Worm (Caenorhabditis elegans) whole organism, young adult: ENCODE results near the gene F55G11.6.

Experiments
- B0035.1 ChIP-seq: sonication (generic microtip); optimal IDR thresholded peaks from 2 replicates; lab custom pipeline; 2016; ENCODE audit warnings: missing genetic modification characterization, mild to moderate bottlenecking, missing compliant biosample characterization, missing genotype, missing genetic modification reagents
- C06A6.2 ChIP-seq: fragments of 200-800 bp; sonication (Bioruptor generic); conservative IDR thresholded peaks from 2 replicates; pipeline ENCODE4 v1.3.6; 2022; ENCODE audit warnings: missing genetic modification characterization, missing compliant biosample characterization
- F10E7.11 ChIP-seq: sonication (generic microtip); optimal IDR thresholded peaks from 2 replicates; lab custom pipeline; 2017; ENCODE audit warnings: mild to moderate bottlenecking, missing genetic modification characterization, moderate library complexity, missing compliant biosample characterization
- F37B4.10 ChIP-seq: fragments of 200-800 bp; sonication (Bioruptor generic); IDR thresholded peaks from 2 replicates; pipeline ENCODE4 v1.3.6; 2022; ENCODE audit warnings: missing genetic modification characterization, missing compliant biosample characterization
- F49E8.2 ChIP-seq: sonication (generic microtip); optimal IDR thresholded peaks from 3 replicates; lab custom pipeline; 2017; ENCODE audit warnings: missing genetic modification characterization, mild to moderate bottlenecking, missing compliant biosample characterization, antibody characterized with exemption, moderate library complexity; ENCODE audit not compliant: insufficient read depth
- F52B5.7 ChIP-seq: sonication (generic microtip); optimal IDR thresholded peaks from 2 replicates; lab custom pipeline; 2016; ENCODE audit warnings: mild to moderate bottlenecking, missing genetic modification characterization, missing compliant biosample characterization
- K12H6.12 ChIP-seq: fragments of 200-800 bp; sonication (Bioruptor generic); optimal IDR thresholded peaks from 2 replicates; lab custom pipeline; 2018; ENCODE audit warnings: mild to moderate bottlenecking, missing genetic modification characterization, missing compliant biosample characterization
- Y53G8AR.9 ChIP-seq: fragments of 200-800 bp; sonication (Bioruptor generic); conservative IDR thresholded peaks from 2 replicates; pipeline ENCODE4 v1.3.6; 2022; ENCODE audit warnings: missing genetic modification reagents, missing genetic modification characterization, missing compliant biosample characterization
- Y56A3A.18 ChIP-seq: fragments of 200-800 bp; sonication (Bioruptor generic); IDR thresholded peaks from 2 replicates; pipeline ENCODE4 v1.3.6; 2022; ENCODE audit warnings: missing genetic modification reagents, missing genetic modification characterization, missing compliant biosample characterization
- aptf-2 ChIP-seq: fragments of 200-800 bp; sonication (Bioruptor generic); conservative IDR thresholded peaks from 2 replicates; pipeline ENCODE4 v1.3.6; 2022; ENCODE audit warnings: missing genetic modification reagents, missing genetic modification characterization, missing compliant biosample characterization
- ceh-100 ChIP-seq: fragments of 200-800 bp; sonication (Bioruptor generic); IDR thresholded peaks from 2 replicates; pipeline ENCODE4 v1.3.6; 2022; ENCODE audit warnings: missing genetic modification reagents, missing genetic modification characterization, missing compliant biosample characterization
- ceh-58 ChIP-seq: fragments of 200-800 bp; sonication (Bioruptor generic); IDR thresholded peaks from 2 replicates; pipeline ENCODE4 v1.3.6; 2022; ENCODE audit warnings: missing genetic modification characterization, missing compliant biosample characterization
- ceh-79 ChIP-seq: sonication (generic microtip); optimal IDR thresholded peaks from 2 replicates; lab custom pipeline; 2017; ENCODE audit warnings: mild to moderate bottlenecking, missing genetic modification characterization, missing compliant biosample characterization
- chd-7 ChIP-seq: sonication (generic microtip); optimal IDR thresholded peaks from 2 replicates; lab custom pipeline; 2016; ENCODE audit warnings: mild to moderate bottlenecking, missing genetic modification characterization, moderate library complexity, missing compliant biosample characterization
- dpff-1 ChIP-seq: sonication (generic microtip); optimal IDR thresholded peaks from 2 replicates; lab custom pipeline; 2017; ENCODE audit warnings: mild to moderate bottlenecking, missing genetic modification characterization, missing compliant biosample characterization
- dpl-1 ChIP-seq: fragments of 150-350 bp; optimal IDR thresholded peaks from 2 replicates; lab custom pipeline; 2014; ENCODE audit warnings: missing biosample characterization, missing genetic modification reagents, missing genetic modification characterization
- gei-17 ChIP-seq: fragments of 200-800 bp; sonication (Bioruptor generic); optimal IDR thresholded peaks from 2 replicates; lab custom pipeline; 2018; ENCODE audit warnings: mild to moderate bottlenecking, missing genetic modification characterization, missing compliant biosample characterization
- hlh-12 ChIP-seq: sonication (generic microtip); optimal IDR thresholded peaks from 2 replicates; lab custom pipeline; 2016; ENCODE audit warnings: missing genetic modification characterization, missing compliant biosample characterization
- hlh-26 ChIP-seq: fragments of 200-800 bp; sonication (Bioruptor generic); conservative IDR thresholded peaks from 2 replicates; pipeline ENCODE4 v1.3.6; 2022; ENCODE audit warnings: missing genetic modification reagents, missing genetic modification characterization, missing compliant biosample characterization
- hmg-20 ChIP-seq: fragments of 200-800 bp; sonication (Bioruptor generic); IDR thresholded peaks from 2 replicates; pipeline ENCODE4 v1.3.6; 2022; ENCODE audit warnings: missing genetic modification reagents, missing genetic modification characterization, missing compliant biosample characterization
- hrde-1 ChIP-seq: sonication (generic microtip); optimal IDR thresholded peaks from 2 replicates; lab custom pipeline; 2016; ENCODE audit warnings: missing genetic modification characterization, mild to moderate bottlenecking, missing compliant biosample characterization, moderate library complexity, missing genotype, missing genetic modification reagents, borderline replicate concordance
- lin-26 ChIP-seq: fragments of 200-800 bp; sonication (Bioruptor generic); IDR thresholded peaks from 2 replicates; pipeline ENCODE4 v1.3.6; 2022; ENCODE audit warnings: missing genetic modification reagents, missing genetic modification characterization, missing compliant biosample characterization
- lin-54 ChIP-seq: fragments of 200-800 bp; sonication (Bioruptor generic); optimal IDR thresholded peaks from 2 replicates; lab custom pipeline; 2018; ENCODE audit warnings: mild to moderate bottlenecking, missing genetic modification characterization, missing compliant biosample characterization
- lsl-1 ChIP-seq: fragments of 200-800 bp; sonication (Bioruptor generic); optimal IDR thresholded peaks from 2 replicates; lab custom pipeline; 2018; ENCODE audit warnings: mild to moderate bottlenecking, missing genetic modification characterization, moderate library complexity, missing compliant biosample characterization
- madf-3 ChIP-seq: fragments of 200-800 bp; sonication (Bioruptor generic); IDR thresholded peaks from 2 replicates; pipeline ENCODE4 v1.3.6; 2022; ENCODE audit warnings: missing genetic modification reagents, missing genetic modification characterization, missing compliant biosample characterization
- madf-6 ChIP-seq: fragments of 200-800 bp; sonication (Bioruptor generic); IDR thresholded peaks from 2 replicates; pipeline ENCODE4 v1.3.6; 2022; ENCODE audit warnings: missing genetic modification reagents, missing genetic modification characterization, missing compliant biosample characterization
- mcd-1 ChIP-seq: fragments of 200-800 bp; sonication (Bioruptor generic); IDR thresholded peaks from 2 replicates; pipeline ENCODE4 v1.3.6; 2022; ENCODE audit warnings: missing genetic modification reagents, missing genetic modification characterization, missing compliant biosample characterization
- mes-4 ChIP-seq: sonication (generic microtip); optimal IDR thresholded peaks from 2 replicates; lab custom pipeline; 2016; ENCODE audit warnings: missing genotype, missing genetic modification characterization, missing compliant biosample characterization
- nfya-1 ChIP-seq: sonication (generic microtip); optimal IDR thresholded peaks from 2 replicates; lab custom pipeline; 2017; ENCODE audit warnings: antibody characterized with exemption, missing compliant biosample characterization, missing genetic modification characterization, borderline replicate concordance; ENCODE audit not compliant: insufficient read depth
- nfyb-1 ChIP-seq: fragments of 200-800 bp; sonication (Bioruptor generic); IDR thresholded peaks from 2 replicates; pipeline ENCODE4 v1.3.6; 2022; ENCODE audit warnings: missing genetic modification reagents, missing genetic modification characterization, missing compliant biosample characterization
- nhr-80 ChIP-seq: sonication (generic microtip); optimal IDR thresholded peaks from 2 replicates; lab custom pipeline; 2016; ENCODE audit warnings: missing genetic modification characterization, missing compliant biosample characterization
- pbrm-1 ChIP-seq: fragments of 200-800 bp; sonication (Bioruptor generic); IDR thresholded peaks from 2 replicates; pipeline ENCODE4 v1.3.6; 2022; ENCODE audit warnings: missing genetic modification reagents, missing genetic modification characterization, missing compliant biosample characterization
- pha-4 ChIP-seq: fragments of 150-350 bp; sonication (generic microtip); optimal IDR thresholded peaks from 2 replicates; lab custom pipeline; 2014; ENCODE audit warnings: missing biosample characterization, missing genetic modification reagents, missing genetic modification characterization
- repo-1 ChIP-seq: sonication (generic microtip); optimal IDR thresholded peaks from 2 replicates; lab custom pipeline; 2017; ENCODE audit warnings: mild to moderate bottlenecking, missing genetic modification characterization, missing compliant biosample characterization
- sdz-38 ChIP-seq: sonication (generic microtip); optimal IDR thresholded peaks from 2 replicates; lab custom pipeline; 2016; ENCODE audit warnings: missing genotype, missing genetic modification characterization, missing compliant biosample characterization
- sea-2 ChIP-seq: fragments of 200-800 bp; sonication (Bioruptor generic); IDR thresholded peaks from 2 replicates; pipeline ENCODE4 v1.3.6; 2022; ENCODE audit warnings: missing genetic modification characterization, missing compliant biosample characterization
- snpc-1.3 ChIP-seq: sonication (generic microtip); optimal IDR thresholded peaks from 2 replicates; lab custom pipeline; 2017; ENCODE audit warnings: missing genetic modification characterization, mild to moderate bottlenecking, missing compliant biosample characterization, antibody characterized with exemption, moderate library complexity, missing genotype, missing genetic modification reagents; ENCODE audit not compliant: insufficient read depth
- snpc-4 ChIP-seq, 5 experiments: fragments of 150-350 bp in 1 of 5; sonication (generic microtip) in 4 of 5; optimal IDR thresholded peaks; 2 replicates each; lab custom pipeline; 2014 to 2018; ENCODE audit warnings: missing genetic modification characterization in 5 of 5, missing biosample characterization in 3 of 5, antibody characterized with exemption in 2 of 5, mild to moderate bottlenecking in 2 of 5, missing compliant biosample characterization in 2 of 5, missing genotype in 2 of 5, moderate library complexity in 2 of 5, missing genetic modification reagents in 1 of 5
- tbp1 ChIP-seq: fragments of 200-800 bp; sonication (Bioruptor generic); optimal IDR thresholded peaks from 2 replicates; lab custom pipeline; 2018; ENCODE audit warnings: mild to moderate bottlenecking, missing genetic modification characterization, missing compliant biosample characterization
- unc-130 ChIP-seq: sonication (generic microtip); optimal IDR thresholded peaks from 2 replicates; lab custom pipeline; 2016; ENCODE audit warnings: missing genetic modification reagents, missing genetic modification characterization, missing compliant biosample characterization
- ztf-22 ChIP-seq: fragments of 200-800 bp; sonication (Bioruptor generic); optimal IDR thresholded peaks from 2 replicates; lab custom pipeline; 2018; ENCODE audit warnings: mild to moderate bottlenecking, missing genetic modification characterization, moderate library complexity, missing compliant biosample characterization
- ztf-25 ChIP-seq: fragments of 200-800 bp; sonication (Bioruptor generic); IDR thresholded peaks from 2 replicates; pipeline ENCODE4 v1.3.6; 2022; ENCODE audit warnings: missing genetic modification reagents, missing genetic modification characterization, missing compliant biosample characterization

F55G11.6 gene

DNA sequence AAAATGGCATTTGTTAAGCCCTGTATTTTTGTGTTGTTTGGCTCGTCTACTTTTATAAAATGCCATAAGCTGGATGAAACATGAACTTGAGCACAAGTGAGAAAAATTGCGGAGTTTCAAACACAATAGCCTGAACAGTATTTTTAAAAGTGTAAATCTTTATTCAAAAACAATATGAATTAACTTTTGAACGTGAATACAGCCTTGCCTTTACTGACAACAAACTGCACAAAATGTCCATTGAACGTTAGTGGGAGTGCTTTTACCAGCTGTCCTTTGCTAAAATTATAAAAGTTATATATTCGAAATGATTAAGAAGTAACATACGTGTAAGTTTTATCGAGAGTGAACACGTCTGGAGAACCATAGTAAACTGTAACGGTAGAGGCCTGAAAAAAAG lies 9.5 kb downstream of the F55G11.6 start:
- TF ChIP-seq ceh-79 (no peak), lin-26 (GFP tag; lab: Robert Waterston, UW) (no peak), madf-3 (no peak), hlh-12 (tag; lab: Kevin White, UChicago) (no peak), mes-4 (no peak)

- TF ChIP-seq nhr-80 (tag; lab: Kevin White, UChicago) (peak; percentile 55), ceh-100 (GFP tag; lab: Robert Waterston, UW) (no peak), ztf-22 (GFP tag; lab: Kevin White, UChicago) (no peak)
These were observed 11.3 kb downstream of the F55G11.6 start, which contains the start of gene F55G11.2 for ce11 chrIV:12969141-12969540. TSS of gene F55G11.2 (minus strand) at chrIV:12969289.

ce11 chrIV:12971994-12972520 lies 14.2 kb downstream of the F55G11.6 start:
- TF ChIP-seq nhr-80 (tag; lab: Kevin White, UChicago) (peak; percentile 59), snpc-1.3 (tag; lab: Kevin White, UChicago) (no peak), dpl-1 (GFP tag; lab: Kevin White, UChicago) (no peak)

DNA sequence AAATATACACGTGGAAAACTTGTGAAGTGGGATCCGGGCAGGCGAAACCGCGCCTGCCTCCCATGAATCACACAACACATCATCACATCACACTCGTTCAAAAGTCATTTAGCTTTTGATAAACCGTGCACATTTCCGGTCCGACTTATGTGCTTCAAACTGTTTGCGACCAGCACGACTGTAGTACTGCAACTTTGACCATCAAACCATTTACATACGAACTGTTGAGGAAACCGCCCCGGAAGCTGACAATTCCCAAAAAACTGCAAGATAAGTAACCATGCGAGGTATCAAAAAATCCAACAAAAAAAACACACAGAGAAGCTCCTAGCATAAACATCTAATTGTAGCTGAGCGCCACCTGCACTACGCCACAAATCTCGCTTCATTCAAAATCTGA lies 14.9 kb downstream of the F55G11.6 start:
- no peak for TF ChIP-seq pbrm-1
- TF ChIP-seq hlh-26 (GFP tag; lab: Robert Waterston, UW), result no peak
- no peak for TF ChIP-seq unc-130
- no peak for TF ChIP-seq aptf-2
- TF ChIP-seq gei-17 (GFP tag; lab: Kevin White, UChicago), result no peak
- TF ChIP-seq mcd-1 (GFP tag; lab: Robert Waterston, UW), result no peak
- TF ChIP-seq hrde-1 (tag; lab: Kevin White, UChicago), result no peak
- TF ChIP-seq sdz-38 (tag; lab: Kevin White, UChicago), result no peak
- no peak for TF ChIP-seq sea-2 (GFP tag; lab: Robert Waterston, UW)
- no peak for TF ChIP-seq F10E7.11
- TF ChIP-seq chd-7, result no peak
- TF ChIP-seq repo-1 (tag; lab: Kevin White, UChicago), result no peak
- no peak for TF ChIP-seq ztf-25 (GFP tag; lab: Robert Waterston, UW)
- TF ChIP-seq ceh-58, result no peak
- no peak for TF ChIP-seq Y56A3A.18 (GFP tag; lab: Robert Waterston, UW)
- TF ChIP-seq ceh-100 (GFP tag; lab: Robert Waterston, UW), result no peak
- no peak for TF ChIP-seq K12H6.12 (tag; lab: Kevin White, UChicago)
- no peak for TF ChIP-seq snpc-4 (GFP tag; optimal IDR thresholded peaks at IDR 0.05; lab: Kevin White, UChicago)
- TF ChIP-seq snpc-4 (tag; optimal IDR thresholded peaks at IDR 0.05; lab: Kevin White, UChicago), result no peak
- TF ChIP-seq dpff-1 (tag; lab: Kevin White, UChicago), result no peak
- TF ChIP-seq dpl-1 (GFP tag; lab: Kevin White, UChicago), result no peak

DNA sequence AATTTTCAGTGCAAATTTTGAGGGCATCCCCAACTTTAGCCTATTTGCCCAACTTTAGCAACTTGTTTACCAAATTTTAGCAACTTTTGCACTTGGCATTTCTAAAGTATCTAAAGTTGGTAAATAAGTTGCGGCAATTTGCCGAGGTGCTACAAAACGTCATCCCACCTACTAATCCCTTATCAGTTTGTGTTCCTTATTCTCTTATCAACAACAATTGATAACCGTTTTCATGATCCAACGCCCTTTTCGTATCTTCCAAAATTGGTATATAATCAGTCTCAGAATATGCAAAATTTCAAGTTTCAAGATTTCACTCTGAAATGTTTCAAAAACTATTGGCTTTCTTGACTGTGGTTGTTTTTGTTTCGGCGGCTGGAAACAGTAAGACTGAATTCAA lies 15.5 kb downstream of the F55G11.6 start, which contains the start of gene F55G11.4:
TSS of gene F55G11.4 (plus strand) at position 289 of the 400 bp plus-strand sequence.
- TF ChIP-seq F37B4.10 (GFP tag; lab: Robert Waterston, UW) (no peak), C06A6.2 (GFP tag; lab: Robert Waterston, UW) (no peak), lin-26 (GFP tag; lab: Robert Waterston, UW) (no peak), tbp1 (no peak), Y53G8AR.9 (GFP tag; lab: Robert Waterston, UW) (no peak), hmg-20 (GFP tag; lab: Robert Waterston, UW) (no peak), madf-6 (GFP tag; lab: Robert Waterston, UW) (no peak), hlh-26 (GFP tag; lab: Robert Waterston, UW) (no peak), B0035.1 (tag; lab: Kevin White, UChicago) (no peak), nfyb-1 (no peak), lin-54 (GFP tag; lab: Kevin White, UChicago) (no peak), F52B5.7 (tag; lab: Kevin White, UChicago) (no peak), pha-4 (no peak), lsl-1 (no peak), F10E7.11 (no peak), nfya-1 (tag; lab: Kevin White, UChicago) (no peak), F49E8.2 (tag; lab: Kevin White, UChicago) (no peak)
